Fruit fly (Drosophila melanogaster) whole organism, embryonic: ENCODE data around the gene CG34107.
A peak's percentile ranks its signal among the peaks of the same experiment; 100 is the strongest.

Experiments used
- Adf1 ChIP-seq: fragments of 200-800 bp; sonication (Bioruptor generic); IDR thresholded peaks from 2 replicates; pipeline ENCODE4 v1.3.6; 2022; ENCODE audit warnings: missing biosample characterization, missing genetic modification characterization
- CG10274 ChIP-seq: fragments of 200-800 bp; sonication (Bioruptor generic); optimal IDR thresholded peaks from 3 replicates; lab custom pipeline; 2017; ENCODE audit warnings: missing biosample characterization, mild to moderate bottlenecking, missing genetic modification characterization
- CG12659 ChIP-seq: fragments of 200-800 bp; sonication (Bioruptor generic); optimal IDR thresholded peaks from 3 replicates; lab custom pipeline; 2017; ENCODE audit warnings: mild to moderate bottlenecking, missing biosample characterization, missing genetic modification reagents, missing genetic modification characterization
- CG14860 ChIP-seq: fragments of 200-800 bp; sonication (Bioruptor generic); IDR thresholded peaks from 3 replicates; pipeline ENCODE4 v1.3.6; 2022; ENCODE audit warnings: missing biosample characterization, missing genetic modification characterization; ENCODE audit not compliant: partially characterized antibody
- CG15479 ChIP-seq: fragments of 200-800 bp; sonication (Bioruptor generic); optimal IDR thresholded peaks from 3 replicates; lab custom pipeline; 2019; ENCODE audit warnings: missing biosample characterization, mild to moderate bottlenecking, missing genetic modification characterization, moderate library complexity
- CG1603 ChIP-seq: fragments of 200-800 bp; sonication (Bioruptor generic); optimal IDR thresholded peaks from 2 replicates; lab custom pipeline; 2019; ENCODE audit warnings: missing biosample characterization, mild to moderate bottlenecking, missing genetic modification characterization, moderate library complexity
- CG17385 ChIP-seq: fragments of 200-800 bp; sonication (Bioruptor generic); optimal IDR thresholded peaks from 3 replicates; lab custom pipeline; 2018; ENCODE audit warnings: missing biosample characterization, mild to moderate bottlenecking, missing genetic modification characterization
- CG18619 ChIP-seq: fragments of 200-800 bp; sonication (Bioruptor generic); optimal IDR thresholded peaks from 3 replicates; lab custom pipeline; 2017; ENCODE audit warnings: missing biosample characterization, mild to moderate bottlenecking, missing genetic modification characterization
- CG2116 ChIP-seq: fragments of 200-800 bp; sonication (Bioruptor generic); optimal IDR thresholded peaks from 3 replicates; lab custom pipeline; 2018; ENCODE audit warnings: missing biosample characterization, mild to moderate bottlenecking, missing genetic modification characterization
- CG33213 ChIP-seq: fragments of 200-800 bp; sonication (Bioruptor generic); optimal IDR thresholded peaks from 3 replicates; lab custom pipeline; 2016; ENCODE audit warnings: missing biosample characterization, missing genetic modification characterization
- CG33557 ChIP-seq: fragments of 200-800 bp; sonication (Bioruptor generic); optimal IDR thresholded peaks from 2 replicates; lab custom pipeline; 2019; ENCODE audit warnings: missing biosample characterization, mild to moderate bottlenecking, missing genetic modification characterization, moderate library complexity
- CG4424 ChIP-seq: fragments of 200-800 bp; sonication (Bioruptor generic); optimal IDR thresholded peaks from 3 replicates; lab custom pipeline; 2016; ENCODE audit warnings: missing biosample characterization, missing genetic modification characterization
- CG6272 ChIP-seq: fragments of 200-800 bp; sonication (Bioruptor generic); IDR thresholded peaks from 2 replicates; pipeline ENCODE4 v1.3.6; 2022; ENCODE audit warnings: missing biosample characterization, missing genetic modification characterization
- CG6654 ChIP-seq: fragments of 200-800 bp; sonication (Bioruptor generic); optimal IDR thresholded peaks from 2 replicates; lab custom pipeline; 2017; ENCODE audit warnings: missing biosample characterization, mild to moderate bottlenecking, missing genetic modification characterization
- CG6854 ChIP-seq: fragments of 200-800 bp; sonication (Bioruptor generic); optimal IDR thresholded peaks from 3 replicates; lab custom pipeline; 2017; ENCODE audit warnings: missing biosample characterization, mild to moderate bottlenecking, missing genetic modification characterization
- CG7839 ChIP-seq: fragments of 200-800 bp; sonication (Bioruptor generic); optimal IDR thresholded peaks from 3 replicates; lab custom pipeline; 2018; ENCODE audit warnings: missing biosample characterization, mild to moderate bottlenecking, missing genetic modification characterization, moderate library complexity
- CG7928 ChIP-seq: fragments of 200-800 bp; sonication (Bioruptor generic); optimal IDR thresholded peaks from 2 replicates; lab custom pipeline; 2017; ENCODE audit warnings: missing biosample characterization, mild to moderate bottlenecking, missing genetic modification characterization
- CG9797 ChIP-seq: fragments of 200-800 bp; sonication (Bioruptor generic); optimal IDR thresholded peaks from 3 replicates; lab custom pipeline; 2018; ENCODE audit warnings: missing biosample characterization, mild to moderate bottlenecking, missing genetic modification characterization
- CG9932 ChIP-seq: fragments of 200-800 bp; sonication (Bioruptor generic); IDR thresholded peaks from 2 replicates; pipeline ENCODE4 v1.3.6; 2022; ENCODE audit warnings: missing biosample characterization, missing genetic modification characterization
- Dbx ChIP-seq: fragments of 200-800 bp; sonication (Bioruptor generic); IDR thresholded peaks from 3 replicates; pipeline ENCODE4 v1.3.6; 2022; ENCODE audit warnings: missing biosample characterization, missing genetic modification characterization
- Ets97D ChIP-seq: fragments of 200-800 bp; sonication (Bioruptor generic); optimal IDR thresholded peaks from 3 replicates; lab custom pipeline; 2016; ENCODE audit warnings: missing biosample characterization, missing genetic modification characterization
- Gug ChIP-seq: fragments of 200-800 bp; sonication (Bioruptor generic); IDR thresholded peaks from 4 replicates; pipeline ENCODE4 v1.3.6; 2022; ENCODE audit warnings: missing biosample characterization, missing genetic modification characterization
- Hey ChIP-seq: fragments of 200-800 bp; sonication (Bioruptor generic); optimal IDR thresholded peaks from 3 replicates; lab custom pipeline; 2018; ENCODE audit warnings: missing biosample characterization, mild to moderate bottlenecking, missing genetic modification characterization
- Hmr ChIP-seq: fragments of 200-800 bp; sonication (Bioruptor generic); optimal IDR thresholded peaks from 3 replicates; lab custom pipeline; 2017; ENCODE audit warnings: mild to moderate bottlenecking, missing biosample characterization, missing genetic modification reagents, missing genetic modification characterization
- Hr51 ChIP-seq, 2 experiments: fragments of 200-800 bp; sonication (Bioruptor generic); optimal IDR thresholded peaks; 2 replicates in 1 of 2; 3 replicates in 1 of 2; lab custom pipeline; 2016 to 2018; ENCODE audit warnings: missing biosample characterization in 2 of 2, missing genetic modification characterization in 2 of 2, mild to moderate bottlenecking in 1 of 2, moderate library complexity in 1 of 2
- Lpt ChIP-seq: fragments of >200 bp; optimal IDR thresholded peaks from 2 replicates; lab custom pipeline; 2018; ENCODE audit warnings: missing biosample characterization, missing genetic modification characterization
- Myb ChIP-seq: fragments of 200-800 bp; sonication (Bioruptor generic); optimal IDR thresholded peaks from 2 replicates; lab custom pipeline; 2016; ENCODE audit warnings: missing biosample characterization, missing genetic modification characterization
- Neu2 ChIP-seq: fragments of 200-800 bp; sonication (Bioruptor generic); optimal IDR thresholded peaks from 3 replicates; lab custom pipeline; 2016; ENCODE audit warnings: missing biosample characterization, missing genetic modification characterization, borderline replicate concordance
- Optix ChIP-seq: fragments of 200-800 bp; sonication (Bioruptor generic); IDR thresholded peaks from 3 replicates; pipeline ENCODE4 v1.3.6; 2022; ENCODE audit warnings: missing biosample characterization, missing genetic modification characterization
- PHDP ChIP-seq: fragments of 200-800 bp; sonication (Bioruptor generic); optimal IDR thresholded peaks from 3 replicates; lab custom pipeline; 2018; ENCODE audit warnings: missing biosample characterization, mild to moderate bottlenecking, missing genetic modification characterization, moderate library complexity
- Pdp1 ChIP-seq, 2 experiments: fragments of 200-800 bp; sonication (Bioruptor generic); optimal IDR thresholded peaks; 3 replicates each; lab custom pipeline; 2016; ENCODE audit warnings: missing biosample characterization in 2 of 2, missing genetic modification characterization in 2 of 2, mild to moderate bottlenecking in 1 of 2, moderate library complexity in 1 of 2
- Ptx1 ChIP-seq: fragments of 200-800 bp; sonication (Bioruptor generic); IDR thresholded peaks from 2 replicates; pipeline ENCODE4 v1.3.6; 2022; ENCODE audit warnings: missing biosample characterization, missing genetic modification characterization
- Rfx ChIP-seq: fragments of 200-800 bp; sonication (Bioruptor generic); IDR thresholded peaks from 2 replicates; pipeline ENCODE4 v1.3.6; 2022; ENCODE audit warnings: missing biosample characterization, missing genetic modification characterization
- Usf ChIP-seq: fragments of 200-800 bp; sonication (Bioruptor generic); optimal IDR thresholded peaks from 2 replicates; lab custom pipeline; 2017; ENCODE audit warnings: missing genotype, missing biosample characterization, missing genetic modification characterization
- al ChIP-seq: fragments of 200-800 bp; sonication (Bioruptor generic); IDR thresholded peaks from 2 replicates; pipeline ENCODE4 v1.3.6; 2022; ENCODE audit warnings: missing biosample characterization, missing genetic modification characterization
- ara ChIP-seq: fragments of 200-800 bp; sonication (Bioruptor generic); IDR thresholded peaks from 2 replicates; pipeline ENCODE4 v1.3.6; 2022; ENCODE audit warnings: missing biosample characterization, missing genetic modification characterization
- bsh ChIP-seq, 2 experiments: fragments of 200-800 bp; sonication (Bioruptor generic); optimal IDR thresholded peaks; 2 replicates each; lab custom pipeline; 2017 to 2018; ENCODE audit warnings: mild to moderate bottlenecking in 2 of 2, missing biosample characterization in 2 of 2, missing genetic modification characterization in 2 of 2, moderate library complexity in 1 of 2
- dan ChIP-seq: fragments of 200-800 bp; sonication (Bioruptor generic); IDR thresholded peaks from 2 replicates; pipeline ENCODE4 v1.3.6; 2022; ENCODE audit warnings: missing biosample characterization, missing genetic modification characterization
- ftz-f1 ChIP-seq: fragments of 200-800 bp; sonication (Bioruptor generic); optimal IDR thresholded peaks from 2 replicates; lab custom pipeline; 2016; ENCODE audit warnings: missing biosample characterization, missing genetic modification characterization
- gem ChIP-seq: fragments of 200-800 bp; sonication (Bioruptor generic); optimal IDR thresholded peaks from 2 replicates; lab custom pipeline; 2019; ENCODE audit warnings: missing biosample characterization, mild to moderate bottlenecking, missing genetic modification characterization, moderate library complexity
- luna ChIP-seq: fragments of 200-800 bp; sonication (Bioruptor generic); optimal IDR thresholded peaks from 2 replicates; lab custom pipeline; 2016; ENCODE audit warnings: missing biosample characterization, missing genetic modification characterization
- mld ChIP-seq: fragments of 200-800 bp; sonication (Bioruptor generic); IDR thresholded peaks from 3 replicates; pipeline ENCODE4 v1.3.6; 2022; ENCODE audit warnings: missing biosample characterization, missing genetic modification characterization; ENCODE audit not compliant: partially characterized antibody
- nom ChIP-seq: fragments of 200-800 bp; sonication (Bioruptor generic); optimal IDR thresholded peaks from 2 replicates; lab custom pipeline; 2017; ENCODE audit warnings: missing biosample characterization, missing genetic modification characterization, mild to moderate bottlenecking, moderate library complexity, missing genetic modification reagents
- pfk ChIP-seq: fragments of 200-800 bp; sonication (Bioruptor generic); optimal IDR thresholded peaks from 2 replicates; lab custom pipeline; 2018; ENCODE audit warnings: missing biosample characterization, mild to moderate bottlenecking, missing genetic modification characterization, moderate library complexity
- pzg ChIP-seq: fragments of 200-800 bp; sonication (Bioruptor generic); optimal IDR thresholded peaks from 3 replicates; lab custom pipeline; 2018; ENCODE audit warnings: missing biosample characterization, mild to moderate bottlenecking, missing genetic modification characterization, moderate library complexity
- row ChIP-seq: fragments of 200-800 bp; sonication (Bioruptor generic); IDR thresholded peaks from 3 replicates; pipeline ENCODE4 v1.3.6; 2022; ENCODE audit warnings: missing biosample characterization, missing genetic modification characterization
- seq ChIP-seq: fragments of 200-800 bp; sonication (Bioruptor generic); IDR thresholded peaks from 2 replicates; pipeline ENCODE4 v1.3.6; 2022; ENCODE audit warnings: missing biosample characterization, missing genetic modification characterization
- sisA ChIP-seq: fragments of 200-800 bp; sonication (Bioruptor generic); IDR thresholded peaks from 2 replicates; pipeline ENCODE4 v1.3.6; 2022; ENCODE audit warnings: missing biosample characterization, missing genetic modification characterization
- tup ChIP-seq: fragments of 200-800 bp; sonication (Bioruptor generic); optimal IDR thresholded peaks from 2 replicates; lab custom pipeline; 2016; ENCODE audit warnings: missing biosample characterization, mild to moderate bottlenecking, missing genetic modification characterization, moderate library complexity
- vfl ChIP-seq: fragments of 200-800 bp; sonication (Bioruptor generic); optimal IDR thresholded peaks from 2 replicates; lab custom pipeline; 2016; ENCODE audit warnings: missing biosample characterization, missing genetic modification characterization
- vnd ChIP-seq: fragments of 200-800 bp; sonication (Bioruptor generic); IDR thresholded peaks from 3 replicates; pipeline ENCODE4 v1.3.6; 2022; ENCODE audit warnings: missing biosample characterization, missing genetic modification characterization; ENCODE audit not compliant: partially characterized antibody

Gene CG34107

dm6 chr3R:10227990-10228389 lies 3.3 kb downstream of the CG34107 start (continued):
- TF ChIP-seq CG2116 (GFP tag; lab: Kevin White, UChicago) = no peak
- TF ChIP-seq gem (tag; lab: Kevin White, UChicago) = peak; percentile 28
- TF ChIP-seq sisA (GFP tag; lab: Robert Waterston, UW) = peak; percentile 35; the same call in 1 of the 2 replicates
- TF ChIP-seq PHDP = no peak
- no peak for TF ChIP-seq ftz-f1 (GFP tag; lab: Kevin White, UChicago)
- TF ChIP-seq nom (GFP tag; lab: Kevin White, UChicago) = no peak
- TF ChIP-seq Pdp1 (GFP tag; optimal IDR thresholded peaks at IDR 0.05; lab: Kevin White, UChicago) = no peak
- TF ChIP-seq CG7928 (GFP tag; lab: Kevin White, UChicago) = no peak
- no peak for TF ChIP-seq Ets97D (GFP tag; lab: Kevin White, UChicago)
- TF ChIP-seq CG7839 (tag; lab: Kevin White, UChicago) = peak; percentile 8
- TF ChIP-seq pzg (GFP tag; lab: Kevin White, UChicago) = no peak
- TF ChIP-seq Gug (GFP tag; lab: Robert Waterston, UW) = no peak
- TF ChIP-seq vnd (GFP tag; lab: Robert Waterston, UW) = no peak
- TF ChIP-seq Hey = no peak
- TF ChIP-seq tup (GFP tag; lab: Kevin White, UChicago) = no peak
- no peak for TF ChIP-seq CG15479 (GFP tag; lab: Kevin White, UChicago)
- no peak for TF ChIP-seq pfk
- no peak for TF ChIP-seq CG6272 (GFP tag; lab: Robert Waterston, UW)
- TF ChIP-seq Hr51 (GFP tag; optimal IDR thresholded peaks at IDR 0.05; lab: Kevin White, UChicago) = no peak
- TF ChIP-seq CG18619 = no peak
- TF ChIP-seq CG12659 (GFP tag; lab: Kevin White, UChicago) = no peak
- no peak for TF ChIP-seq Rfx
- no peak for TF ChIP-seq ara (GFP tag; lab: Robert Waterston, UW)
- TF ChIP-seq Usf = no peak
- TF ChIP-seq Dbx = no peak
- no peak for TF ChIP-seq luna (GFP tag; lab: Kevin White, UChicago)
- TF ChIP-seq mld (GFP tag; lab: Robert Waterston, UW) = no peak
- no peak for TF ChIP-seq seq
- no peak for TF ChIP-seq CG6854 (GFP tag; lab: Kevin White, UChicago)
- no peak for TF ChIP-seq CG4424 (GFP tag; lab: Kevin White, UChicago)
- no peak for TF ChIP-seq CG9797 (GFP tag; lab: Kevin White, UChicago)
- TF ChIP-seq dan = no peak
- TF ChIP-seq CG10274 (GFP tag; lab: Kevin White, UChicago) = no peak
- no peak for TF ChIP-seq CG33213 (GFP tag; lab: Kevin White, UChicago)
- TF ChIP-seq Adf1 (GFP tag; lab: Robert Waterston, UW) = no peak
- no peak for TF ChIP-seq CG6654 (GFP tag; lab: Kevin White, UChicago)
- peak; percentile 13; the same call in 1 of the 3 replicates for TF ChIP-seq row
- TF ChIP-seq Optix (GFP tag; lab: Robert Waterston, UW) = no peak
- TF ChIP-seq Myb (GFP tag; lab: Kevin White, UChicago) = no peak
- no peak for TF ChIP-seq CG1603
- TF ChIP-seq vfl (GFP tag; lab: Kevin White, UChicago) = no peak
- TF ChIP-seq CG14860 (GFP tag; lab: Robert Waterston, UW) = no peak
- no peak for TF ChIP-seq Lpt (GFP tag; lab: Kevin White, UChicago)
- no peak for TF ChIP-seq Neu2
- TF ChIP-seq Hmr = no peak
- no peak for TF ChIP-seq CG17385 (GFP tag; lab: Kevin White, UChicago)
- TF ChIP-seq CG33557 (GFP tag; lab: Kevin White, UChicago) = no peak
- TF ChIP-seq Ptx1 (GFP tag; lab: Robert Waterston, UW) = peak; percentile 39
- TF ChIP-seq CG9932 (GFP tag; lab: Robert Waterston, UW) = no peak
- TF ChIP-seq al (GFP tag; lab: Robert Waterston, UW) = no peak
- TF ChIP-seq bsh (GFP tag; optimal IDR thresholded peaks at IDR 0.05; lab: Kevin White, UChicago) = no peak
